Worm (Caenorhabditis elegans): ENCODE results near the gene zig-13.

Gene zig-13

ce11 chrIII:175733-176132, 19.2 kb upstream of the zig-13 start, which contains the start of gene clec-148:
TSS of gene clec-148 (minus strand) at chrIII:175833.
- TF ChIP-seq him-1 (tag; optimal IDR thresholded peaks at IDR 0.05): no peak
- TF ChIP-seq W03F9.2 (tag; optimal IDR thresholded peaks at IDR 0.05): no peak
- TF ChIP-seq dao-5 (tag; optimal IDR thresholded peaks at IDR 0.05): no peak

- TF ChIP-seq him-1 (tag; optimal IDR thresholded peaks at IDR 0.05) (no peak), W03F9.2 (tag; optimal IDR thresholded peaks at IDR 0.05) (no peak), dao-5 (tag; optimal IDR thresholded peaks at IDR 0.05) (no peak)
Observed at ce11 chrIII:173501-173900, 17.0 kb upstream of the zig-13 start, which contains the start of gene F40G9.19. TSS of gene F40G9.19 (plus strand) at chrIII:173801.

DNA sequence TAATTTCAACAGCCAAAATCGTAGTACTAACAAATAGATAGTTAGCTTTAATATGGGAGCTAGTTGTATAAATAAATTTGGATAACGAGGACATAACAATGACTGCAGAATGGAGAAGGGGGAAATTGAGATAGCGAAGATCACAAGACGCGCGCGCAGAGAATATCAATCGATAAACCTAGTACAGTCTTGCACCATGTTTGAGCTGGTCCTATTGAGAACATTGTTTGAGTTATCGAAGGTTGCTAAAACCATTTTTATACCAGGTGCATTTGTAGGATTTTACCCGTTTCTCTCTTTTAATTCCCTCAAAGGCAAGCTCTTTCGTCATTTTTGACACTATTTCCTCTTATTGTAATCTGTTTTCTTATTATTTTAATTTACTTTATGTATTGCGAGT, 15.1 kb upstream of the zig-13 start, which contains the start of the genes F40G9.9 and F40G9.12:
Gene F40G9.9 (minus strand): TSS at position 101 of the 400 bp plus-strand sequence.
Gene F40G9.12 (plus strand): TSS at position 231 of the 400 bp plus-strand sequence.
- no peak for TF ChIP-seq him-1 (tag; optimal IDR thresholded peaks at IDR 0.05)

DNA sequence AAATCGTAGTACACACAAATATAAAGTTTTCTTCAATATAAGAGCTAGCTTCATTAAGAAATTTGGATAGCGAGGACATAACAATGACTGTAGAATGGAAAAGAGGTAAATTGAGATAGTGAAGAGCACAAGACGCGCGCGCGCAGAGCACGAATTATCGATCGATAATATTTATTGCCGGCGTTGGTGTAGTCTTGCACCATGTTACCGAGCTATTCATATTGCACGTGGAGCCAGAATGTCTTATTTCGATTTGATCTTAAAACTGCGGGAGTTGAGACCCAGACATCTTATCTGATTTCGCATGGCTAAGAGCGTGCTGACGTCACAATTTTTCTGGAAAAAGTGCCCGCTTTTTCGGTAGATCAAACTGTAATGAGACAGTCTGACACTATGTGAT, 12.9 kb upstream of the zig-13 start, which contains the start of gene F40G9.18:
Gene F40G9.18 (minus strand): TSS at position 101 of the 400 bp plus-strand sequence.
- TF ChIP-seq W03F9.2 (tag; optimal IDR thresholded peaks at IDR 0.05): no peak
- no peak for TF ChIP-seq him-1 (tag; optimal IDR thresholded peaks at IDR 0.05)
- no peak for TF ChIP-seq dao-5 (tag; optimal IDR thresholded peaks at IDR 0.05)

- no peak for TF ChIP-seq dao-5 (tag; optimal IDR thresholded peaks at IDR 0.05)
Observed at ce11 chrIII:165390-165789, 8.8 kb upstream of the zig-13 start, which contains the start of gene F40G9.7. TSS of gene F40G9.7 (plus strand) at chrIII:165690.

DNA sequence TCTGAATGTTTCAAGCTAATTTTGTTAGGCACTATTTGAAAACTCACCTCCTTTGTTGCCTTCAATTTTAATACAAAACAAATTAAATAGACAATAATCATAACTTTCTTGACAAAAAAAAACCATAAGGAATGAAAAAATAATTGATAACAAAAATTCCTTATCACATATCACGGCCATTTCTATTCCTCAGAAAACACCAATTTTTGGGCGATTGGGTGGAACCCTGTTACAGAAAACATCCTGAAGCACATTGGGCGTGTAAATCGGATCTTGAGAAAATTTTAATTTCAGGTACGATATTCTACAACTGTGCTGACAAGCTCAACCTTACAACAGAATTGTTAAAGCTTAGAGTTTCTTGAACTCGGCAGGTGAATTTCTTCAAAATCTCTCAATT, 8.2 kb upstream of the zig-13 start, which contains the start of gene F40G9.8:
Gene F40G9.8 (minus strand): TSS at position 101 of the 400 bp plus-strand sequence.
- no peak for TF ChIP-seq him-1 (tag; optimal IDR thresholded peaks at IDR 0.05)
- no peak for TF ChIP-seq dao-5 (tag; optimal IDR thresholded peaks at IDR 0.05)
- TF ChIP-seq W03F9.2 (tag; optimal IDR thresholded peaks at IDR 0.05): no peak

- no peak for TF ChIP-seq dao-5 (tag; optimal IDR thresholded peaks at IDR 0.05)
- no peak for TF ChIP-seq him-1 (tag; optimal IDR thresholded peaks at IDR 0.05)
- TF ChIP-seq W03F9.2 (tag; optimal IDR thresholded peaks at IDR 0.05): no peak
Observed at ce11 chrIII:159665-160064, 3.1 kb upstream of the zig-13 start.

DNA sequence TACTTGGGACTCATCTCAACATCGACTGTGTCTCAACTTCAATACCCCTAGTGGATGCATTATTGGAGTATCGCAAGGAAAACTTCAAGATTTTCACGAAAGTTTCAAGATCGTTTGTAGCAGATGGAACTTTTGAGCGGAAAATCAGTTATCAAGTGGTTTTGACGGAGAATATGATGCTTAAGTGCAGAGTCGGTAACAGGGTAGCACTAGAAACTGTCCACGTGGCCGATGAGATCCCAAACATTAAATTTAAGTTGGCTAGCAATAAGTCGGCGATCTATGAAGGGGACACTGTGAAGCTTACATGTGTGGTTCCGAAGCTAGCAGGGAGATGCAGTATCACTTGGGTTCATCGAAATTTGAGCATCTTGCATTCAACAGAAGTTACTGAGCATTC, 2.6 kb upstream of the zig-13 start:
- TF ChIP-seq W03F9.2 (tag; optimal IDR thresholded peaks at IDR 0.05): no peak
- TF ChIP-seq him-1 (tag; optimal IDR thresholded peaks at IDR 0.05): no peak
- no peak for TF ChIP-seq dao-5 (tag; optimal IDR thresholded peaks at IDR 0.05)

DNA sequence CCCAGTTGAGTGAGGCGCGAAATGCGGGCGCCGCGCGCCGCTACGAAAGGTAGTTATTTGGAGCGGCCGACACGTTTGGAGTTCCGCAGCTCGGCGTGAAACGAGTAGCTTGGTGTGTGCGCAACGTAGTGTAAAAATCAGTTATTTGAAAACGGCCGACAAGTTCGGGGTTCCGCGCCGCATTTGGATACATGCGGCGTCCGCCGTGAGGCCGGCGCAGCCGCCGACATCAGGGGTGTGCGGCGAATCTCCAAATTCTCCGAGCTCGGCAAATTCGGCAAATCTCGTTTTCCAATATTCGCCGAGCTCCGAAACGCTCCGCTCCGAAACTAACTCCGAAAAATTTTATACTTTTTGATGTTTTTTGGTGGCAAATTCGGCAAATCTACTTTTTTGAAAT, 1.4 kb upstream of the zig-13 start:
- TF ChIP-seq W03F9.2 (tag; optimal IDR thresholded peaks at IDR 0.05): no peak
- TF ChIP-seq dao-5 (tag; optimal IDR thresholded peaks at IDR 0.05): no peak
- TF ChIP-seq him-1 (tag; optimal IDR thresholded peaks at IDR 0.05): no peak

- TF ChIP-seq W03F9.2 (tag; optimal IDR thresholded peaks at IDR 0.05): no peak
- no peak for TF ChIP-seq dao-5 (tag; optimal IDR thresholded peaks at IDR 0.05)
- no peak for TF ChIP-seq him-1 (tag; optimal IDR thresholded peaks at IDR 0.05)
Observed at ce11 chrIII:154168-154567, 2.4 kb downstream of the zig-13 start.

ce11 chrIII:151084-151483, 5.5 kb downstream of the zig-13 start:
- no peak for TF ChIP-seq dao-5 (tag; optimal IDR thresholded peaks at IDR 0.05)
- no peak for TF ChIP-seq W03F9.2 (tag; optimal IDR thresholded peaks at IDR 0.05)
- no peak for TF ChIP-seq him-1 (tag; optimal IDR thresholded peaks at IDR 0.05)

ce11 chrIII:149132-149531, 7.4 kb downstream of the zig-13 start:
- TF ChIP-seq dao-5 (tag; optimal IDR thresholded peaks at IDR 0.05): no peak
- TF ChIP-seq W03F9.2 (tag; optimal IDR thresholded peaks at IDR 0.05): no peak
- TF ChIP-seq him-1 (tag; optimal IDR thresholded peaks at IDR 0.05): no peak

DNA sequence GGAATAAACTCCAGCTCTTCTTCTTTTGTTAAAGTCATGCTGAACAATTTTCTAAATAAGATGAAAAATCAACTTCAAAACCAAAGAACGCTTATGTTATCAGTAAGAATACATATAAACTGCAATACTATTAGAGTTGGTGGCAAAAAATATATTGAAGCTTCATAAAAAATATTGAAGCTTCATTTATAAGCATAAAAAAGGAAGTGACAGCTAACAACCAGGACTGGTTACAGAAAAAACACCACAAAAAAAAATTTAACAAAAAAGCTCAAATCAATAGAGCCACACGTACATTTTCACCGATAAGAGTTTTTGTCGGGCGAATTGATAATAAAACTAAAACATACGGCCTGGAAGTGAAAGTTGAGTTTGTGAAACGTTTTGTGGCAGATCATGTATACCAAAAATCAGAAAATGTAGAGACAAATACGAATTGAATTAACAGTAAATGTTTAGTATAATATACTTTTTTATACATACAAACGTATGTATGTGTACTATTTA, 8.9 kb downstream of the zig-13 start, which contains the start of gene sqst-5:
Gene sqst-5 (minus strand): TSS at position 51 of the 507 bp plus-strand sequence.
- no peak for TF ChIP-seq him-1 (tag; optimal IDR thresholded peaks at IDR 0.05)
- TF ChIP-seq W03F9.2 (tag; optimal IDR thresholded peaks at IDR 0.05): no peak
- no peak for TF ChIP-seq dao-5 (tag; optimal IDR thresholded peaks at IDR 0.05)

DNA sequence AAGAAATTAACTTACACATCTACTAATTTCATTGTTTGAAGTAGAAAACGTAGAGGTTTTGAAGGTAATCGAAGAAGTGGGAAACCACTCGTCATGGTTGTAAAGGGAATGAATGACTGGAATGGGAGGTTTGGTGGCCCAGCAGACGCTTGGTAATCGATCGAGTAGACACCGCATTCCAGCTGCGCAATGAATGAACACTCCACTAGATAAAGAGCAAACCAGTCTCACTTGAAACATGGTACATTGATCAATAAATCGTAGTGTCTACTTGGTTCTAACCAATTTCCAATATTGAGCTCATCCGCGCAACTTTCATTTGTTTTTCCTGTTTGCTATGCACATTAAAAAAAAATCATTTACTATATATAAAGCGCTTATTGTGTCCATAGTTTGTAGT, 10.2 kb downstream of the zig-13 start, which contains the start of gene fbxb-84:
Gene fbxb-84 (minus strand): TSS at position 101 of the 400 bp plus-strand sequence.
- TF ChIP-seq W03F9.2 (tag; optimal IDR thresholded peaks at IDR 0.05) (no peak), dao-5 (tag; optimal IDR thresholded peaks at IDR 0.05) (no peak), him-1 (tag; optimal IDR thresholded peaks at IDR 0.05) (no peak)

DNA sequence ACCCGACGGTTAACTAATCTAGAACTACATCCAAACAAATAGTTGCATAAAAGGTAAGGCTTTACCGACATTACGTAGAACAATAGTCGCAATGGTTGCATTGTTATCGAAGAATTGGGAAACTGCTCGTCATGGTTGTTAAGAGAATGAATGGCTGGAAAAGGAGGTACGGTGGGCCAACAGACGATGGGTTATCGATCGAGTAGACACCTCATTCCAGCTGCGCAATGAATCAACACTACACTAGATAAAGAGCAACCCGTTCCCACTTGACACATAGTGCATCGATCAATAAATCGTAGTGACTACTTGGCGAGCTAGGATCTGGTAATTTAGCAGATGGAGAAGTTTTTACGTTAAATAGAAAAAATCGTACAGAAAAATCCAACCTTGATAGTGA, 11.5 kb downstream of the zig-13 start, which contains the start of the genes T17A3.12 and fbxb-83:
Gene T17A3.12 (minus strand): TSS at position 101 of the 400 bp plus-strand sequence.
Gene fbxb-83 (minus strand): TSS at position 134 of the 400 bp plus-strand sequence.
- TF ChIP-seq W03F9.2 (tag; optimal IDR thresholded peaks at IDR 0.05): no peak
- TF ChIP-seq dao-5 (tag; optimal IDR thresholded peaks at IDR 0.05): no peak
- TF ChIP-seq him-1 (tag; optimal IDR thresholded peaks at IDR 0.05): no peak

All from whole organism, L4/young adult.